Fruit fly (Drosophila melanogaster): Measurements from ENCODE around the gene Cpr62Bc.

Cpr62Bc gene

dm6 chr3L:1886125-1886544 is 44.3 kb upstream of the Cpr62Bc start (continued):
- peak; percentile 95 for TF ChIP-seq dac (GFP tag; optimal IDR thresholded peaks at IDR 0.05)
- TF ChIP-seq CG4318 (GFP tag; optimal IDR thresholded peaks at IDR 0.05): peak; percentile 97
- TF ChIP-seq Eip93F (GFP tag; optimal IDR thresholded peaks at IDR 0.05): peak; percentile 78
- peak; percentile 98 for TF ChIP-seq Gug (GFP tag; IDR thresholded peaks at IDR 0.05)
- TF ChIP-seq cyc (GFP tag; optimal IDR thresholded peaks at IDR 0.05): peak; percentile 95
- peak; percentile 97 for TF ChIP-seq achi (GFP tag; optimal IDR thresholded peaks at IDR 0.05)
- peak; percentile 96 for TF ChIP-seq CG11294 (GFP tag; IDR thresholded peaks at IDR 0.05)
- peak; percentile 96 for TF ChIP-seq acj6 (GFP tag; optimal IDR thresholded peaks at IDR 0.05)
- TF ChIP-seq CG11762 (GFP tag; optimal IDR thresholded peaks at IDR 0.05; ENCODE audit: insufficient read depth): peak; percentile 98
- peak; percentile 93 to 95 for TF ChIP-seq ss (GFP tag; optimal IDR thresholded peaks at IDR 0.05)
- TF ChIP-seq lz (GFP tag; optimal IDR thresholded peaks at IDR 0.05): peak; percentile 91
- peak; percentile 94 for TF ChIP-seq esn (GFP tag; optimal IDR thresholded peaks at IDR 0.05)
- TF ChIP-seq spab (GFP tag; optimal IDR thresholded peaks at IDR 0.05): peak; percentile 98
- peak; percentile 98 for TF ChIP-seq CG6276 (GFP tag; optimal IDR thresholded peaks at IDR 0.05)
- TF ChIP-seq fkh (GFP tag; optimal IDR thresholded peaks at IDR 0.05): no peak
- peak; percentile 99 for TF ChIP-seq CG3919 (GFP tag; optimal IDR thresholded peaks at IDR 0.05)
- peak; percentile 90 for TF ChIP-seq Sox102F (GFP tag; optimal IDR thresholded peaks at IDR 0.05)
- peak; percentile 93 for TF ChIP-seq Hr39 (GFP tag; optimal IDR thresholded peaks at IDR 0.05)
- peak; percentile 69 for TF ChIP-seq Blimp-1 (GFP tag; optimal IDR thresholded peaks at IDR 0.05)
- peak; percentile 75 for TF ChIP-seq CG6854 (GFP tag; optimal IDR thresholded peaks at IDR 0.05)
- TF ChIP-seq CG10669 (GFP tag; optimal IDR thresholded peaks at IDR 0.05): peak; percentile 98
- peak; percentile 99 for TF ChIP-seq CG6163 (GFP tag; IDR thresholded peaks at IDR 0.05)
- TF ChIP-seq salr (GFP tag; optimal IDR thresholded peaks at IDR 0.05): peak; percentile 94 to 96
- peak; percentile 89 for TF ChIP-seq Sox15 (GFP tag; optimal IDR thresholded peaks at IDR 0.05)
- peak; percentile 96 for TF ChIP-seq CG1621 (tag; optimal IDR thresholded peaks at IDR 0.05)
- TF ChIP-seq CG16779 (tag; optimal IDR thresholded peaks at IDR 0.05): peak; percentile 96
- TF ChIP-seq CG15336 (GFP tag; IDR thresholded peaks at IDR 0.05): peak; percentile 99

dm6 chr3L:1885436-1885835 is 43.6 kb upstream of the Cpr62Bc start, which contains the start of gene Tmhs:
Gene Tmhs, plus strand, starts transcription at chr3L:1885657.
- no peak for TF ChIP-seq dsx (GFP tag; optimal IDR thresholded peaks at IDR 0.05; ENCODE audit: poor library complexity, severe bottlenecking)
- TF ChIP-seq eg (GFP tag; IDR thresholded peaks at IDR 0.05): peak; percentile 45; the same call in 1 of the 3 replicates
- TF ChIP-seq CG6163 (GFP tag; IDR thresholded peaks at IDR 0.05): peak; percentile 34; the same call in 1 of the 3 replicates

- peak; percentile 29 for TF ChIP-seq fkh (GFP tag; optimal IDR thresholded peaks at IDR 0.05)
- peak; percentile 90 for TF ChIP-seq svp (GFP tag)
- TF ChIP-seq CG10631 (GFP tag; optimal IDR thresholded peaks at IDR 0.05): no peak
- TF ChIP-seq Smox (GFP tag; optimal IDR thresholded peaks at IDR 0.05): no peak
- peak; percentile 99 for TF ChIP-seq CG1621 (tag; optimal IDR thresholded peaks at IDR 0.05)
- peak; percentile 4 for TF ChIP-seq dsx (GFP tag; optimal IDR thresholded peaks at IDR 0.05; ENCODE audit: poor library complexity, severe bottlenecking)
- TF ChIP-seq Eip78C (GFP tag): peak; percentile 48
Observed at dm6 chr3L:1884652-1885051, 42.8 kb upstream of the Cpr62Bc start, which contains the start of gene Aprt. Gene Aprt, minus strand, starts transcription at chr3L:1885019.

- TF ChIP-seq CG1621 (tag; optimal IDR thresholded peaks at IDR 0.05) (no peak), Eip78C (GFP tag) (peak; percentile 40), net (GFP tag; optimal IDR thresholded peaks at IDR 0.05) (no peak), CG11902 (GFP tag; optimal IDR thresholded peaks at IDR 0.05) (no peak), fd85E (GFP tag; optimal IDR thresholded peaks at IDR 0.05) (no peak), CG10669 (GFP tag; optimal IDR thresholded peaks at IDR 0.05) (no peak), Eip93F (GFP tag; optimal IDR thresholded peaks at IDR 0.05) (no peak), CG6276 (GFP tag; optimal IDR thresholded peaks at IDR 0.05) (no peak), CG6808 (GFP tag; optimal IDR thresholded peaks at IDR 0.05) (no peak), fkh (GFP tag; optimal IDR thresholded peaks at IDR 0.05) (peak; percentile 11), cyc (GFP tag; optimal IDR thresholded peaks at IDR 0.05) (no peak)
Observed at dm6 chr3L:1882868-1883554, 41.1 kb upstream of the Cpr62Bc start, which contains the start of gene CG13937. Gene CG13937, minus strand, starts transcription at chr3L:1883041.

Measured in whole organism, prepupa.